Fruit fly (Drosophila melanogaster) whole organism, embryonic: ENCODE data around the gene CG8861.

Experiments
- Bdp1 ChIP-seq: fragments of 200-800 bp; sonication (Bioruptor generic); optimal IDR thresholded peaks from 3 replicates; lab custom pipeline; 2016; ENCODE audit warnings: missing biosample characterization, missing genetic modification characterization
- CG10147 ChIP-seq: fragments of 200-800 bp; sonication (Bioruptor generic); optimal IDR thresholded peaks from 2 replicates; lab custom pipeline; 2019; ENCODE audit warnings: missing biosample characterization, mild to moderate bottlenecking, missing genetic modification characterization, moderate library complexity
- CG10959 ChIP-seq: fragments of 200-800 bp; sonication (Bioruptor generic); IDR thresholded peaks from 2 replicates; pipeline ENCODE4 v1.3.6; 2022; ENCODE audit warnings: missing biosample characterization, missing genetic modification characterization
- CG11247 ChIP-seq: fragments of 200-800 bp; sonication (Bioruptor generic); IDR thresholded peaks from 2 replicates; pipeline ENCODE4 v1.3.6; 2022; ENCODE audit warnings: missing biosample characterization, missing genetic modification characterization
- CG11398 ChIP-seq: fragments of 200-800 bp; sonication (Bioruptor generic); optimal IDR thresholded peaks from 2 replicates; lab custom pipeline; 2016; ENCODE audit warnings: missing biosample characterization, missing genetic modification characterization
- CG12104 ChIP-seq: fragments of 200-800 bp; sonication (Bioruptor generic); optimal IDR thresholded peaks from 3 replicates; lab custom pipeline; 2016; ENCODE audit warnings: missing biosample characterization, missing genetic modification characterization
- CG12155 ChIP-seq: fragments of 200-800 bp; sonication (Bioruptor generic); optimal IDR thresholded peaks from 3 replicates; lab custom pipeline; 2016; ENCODE audit warnings: missing biosample characterization, missing genetic modification characterization
- CG12299 ChIP-seq: fragments of 200-800 bp; sonication (Bioruptor generic); optimal IDR thresholded peaks from 2 replicates; lab custom pipeline; 2018; ENCODE audit warnings: missing biosample characterization, mild to moderate bottlenecking, missing genetic modification characterization
- CG17186 ChIP-seq: fragments of 200-800 bp; sonication (Bioruptor generic); optimal IDR thresholded peaks from 3 replicates; lab custom pipeline; 2017; ENCODE audit warnings: missing biosample characterization, missing genetic modification reagents, missing genetic modification characterization
- CG17568 ChIP-seq: fragments of 200-800 bp; sonication (Bioruptor generic); optimal IDR thresholded peaks from 2 replicates; lab custom pipeline; 2018; ENCODE audit warnings: missing biosample characterization, mild to moderate bottlenecking, missing genetic modification characterization, moderate library complexity
- CG18262 ChIP-seq: fragments of 200-800 bp; optimal IDR thresholded peaks from 3 replicates; lab custom pipeline; 2019; ENCODE audit warnings: missing biosample characterization, mild to moderate bottlenecking, missing genetic modification characterization, moderate library complexity
- CG2129 ChIP-seq: fragments of 200-800 bp; sonication (Bioruptor generic); IDR thresholded peaks from 2 replicates; pipeline ENCODE4 v1.3.6; 2022; ENCODE audit warnings: missing biosample characterization, missing genetic modification characterization; ENCODE audit not compliant: partially characterized antibody
- CG3065 ChIP-seq: fragments of 200-800 bp; sonication (Bioruptor generic); optimal IDR thresholded peaks from 2 replicates; lab custom pipeline; 2016; ENCODE audit warnings: missing biosample characterization, missing genetic modification characterization
- CG31388 ChIP-seq: fragments of 200-800 bp; sonication (Bioruptor generic); optimal IDR thresholded peaks from 2 replicates; lab custom pipeline; 2016; ENCODE audit warnings: missing biosample characterization, missing genetic modification characterization
- CG3163 ChIP-seq: fragments of 200-800 bp; sonication (Bioruptor generic); optimal IDR thresholded peaks from 3 replicates; lab custom pipeline; 2016; ENCODE audit warnings: missing biosample characterization, missing genetic modification characterization
- CG34376 ChIP-seq: fragments of 200-800 bp; sonication (Bioruptor generic); optimal IDR thresholded peaks from 2 replicates; lab custom pipeline; 2018; ENCODE audit warnings: missing biosample characterization, mild to moderate bottlenecking, missing genetic modification characterization
- CG4404 ChIP-seq: fragments of 200-800 bp; sonication (Bioruptor generic); IDR thresholded peaks from 2 replicates; pipeline ENCODE4 v1.3.6; 2022; ENCODE audit warnings: missing biosample characterization, missing genetic modification characterization
- CG4820 ChIP-seq: fragments of 200-800 bp; sonication (Bioruptor generic); optimal IDR thresholded peaks from 3 replicates; lab custom pipeline; 2016; ENCODE audit warnings: missing biosample characterization, missing genetic modification characterization
- CG5180 ChIP-seq: fragments of 200-800 bp; sonication (Bioruptor generic); optimal IDR thresholded peaks from 3 replicates; lab custom pipeline; 2017; ENCODE audit warnings: missing biosample characterization, missing genetic modification characterization, mild to moderate bottlenecking, moderate library complexity, missing genetic modification reagents
- CG6175 ChIP-seq: fragments of 200-800 bp; sonication (Bioruptor generic); IDR thresholded peaks from 3 replicates; pipeline ENCODE4 v1.3.6; 2022; ENCODE audit warnings: missing biosample characterization, missing genetic modification characterization
- CG6791 ChIP-seq: fragments of 200-800 bp; sonication (Bioruptor generic); IDR thresholded peaks from 3 replicates; pipeline ENCODE4 v1.3.6; 2022; ENCODE audit warnings: missing biosample characterization, missing genetic modification characterization; ENCODE audit not compliant: partially characterized antibody
- CG6854 ChIP-seq: fragments of 200-800 bp; sonication (Bioruptor generic); optimal IDR thresholded peaks from 3 replicates; lab custom pipeline; 2017; ENCODE audit warnings: missing biosample characterization, mild to moderate bottlenecking, missing genetic modification characterization
- CG7839 ChIP-seq: fragments of 200-800 bp; sonication (Bioruptor generic); optimal IDR thresholded peaks from 3 replicates; lab custom pipeline; 2018; ENCODE audit warnings: missing biosample characterization, mild to moderate bottlenecking, missing genetic modification characterization, moderate library complexity
- CG7928 ChIP-seq: fragments of 200-800 bp; sonication (Bioruptor generic); optimal IDR thresholded peaks from 2 replicates; lab custom pipeline; 2017; ENCODE audit warnings: missing biosample characterization, mild to moderate bottlenecking, missing genetic modification characterization
- HLH3B ChIP-seq: fragments of 200-800 bp; sonication (Bioruptor generic); IDR thresholded peaks from 2 replicates; pipeline ENCODE4 v1.3.6; 2022; ENCODE audit warnings: missing biosample characterization, missing genetic modification characterization
- Hmx ChIP-seq: fragments of 200-800 bp; sonication (Bioruptor generic); optimal IDR thresholded peaks from 2 replicates; lab custom pipeline; 2016; ENCODE audit warnings: missing biosample characterization, missing genetic modification characterization
- Hr39 ChIP-seq: fragments of >200 bp; optimal IDR thresholded peaks from 2 replicates; lab custom pipeline; 2017
- Myb ChIP-seq: fragments of 200-800 bp; sonication (Bioruptor generic); optimal IDR thresholded peaks from 2 replicates; lab custom pipeline; 2016; ENCODE audit warnings: missing biosample characterization, missing genetic modification characterization
- Oli ChIP-seq: fragments of 200-800 bp; sonication (Bioruptor generic); optimal IDR thresholded peaks from 2 replicates; lab custom pipeline; 2018; ENCODE audit warnings: missing biosample characterization, mild to moderate bottlenecking, missing genetic modification characterization, moderate library complexity
- Scr ChIP-seq: fragments of 200-800 bp; sonication (Bioruptor generic); IDR thresholded peaks from 2 replicates; pipeline ENCODE4 v1.3.6; 2022; ENCODE audit warnings: missing biosample characterization, missing genetic modification characterization; ENCODE audit not compliant: partially characterized antibody
- Sin3A ChIP-seq: fragments of >200 bp; optimal IDR thresholded peaks from 2 replicates; lab custom pipeline; 2018
- Sry-δ ChIP-seq: fragments of 200-800 bp; sonication (Bioruptor generic); optimal IDR thresholded peaks from 2 replicates; lab custom pipeline; 2016; ENCODE audit warnings: missing biosample characterization, missing genetic modification characterization
- Vsx1 ChIP-seq: fragments of 200-800 bp; sonication (Bioruptor generic); optimal IDR thresholded peaks from 2 replicates; lab custom pipeline; 2017; ENCODE audit warnings: missing biosample characterization, mild to moderate bottlenecking, missing genetic modification characterization, missing genetic modification reagents
- amos ChIP-seq: fragments of 200-800 bp; sonication (Bioruptor generic); IDR thresholded peaks from 2 replicates; pipeline ENCODE4 v1.3.6; 2022; ENCODE audit warnings: missing biosample characterization, missing genetic modification characterization; ENCODE audit not compliant: partially characterized antibody
- aop ChIP-seq: fragments of 200-800 bp; sonication (Bioruptor generic); IDR thresholded peaks from 2 replicates; pipeline ENCODE4 v1.3.6; 2022; ENCODE audit warnings: missing biosample characterization, missing genetic modification characterization
- ap ChIP-seq: fragments of 200-800 bp; sonication (Bioruptor generic); IDR thresholded peaks from 2 replicates; pipeline ENCODE4 v1.3.6; 2022; ENCODE audit warnings: missing biosample characterization, missing genetic modification characterization
- croc ChIP-seq: fragments of 200-800 bp; sonication (Bioruptor generic); conservative IDR thresholded peaks from 3 replicates; pipeline ENCODE4 v1.3.6; 2022; ENCODE audit warnings: missing biosample characterization, missing genetic modification characterization
- da ChIP-seq: fragments of 200-800 bp; sonication (Bioruptor generic); optimal IDR thresholded peaks from 2 replicates; lab custom pipeline; 2016; ENCODE audit warnings: missing biosample characterization, missing genetic modification characterization
- dmrt11E ChIP-seq: fragments of 200-800 bp; sonication (Bioruptor generic); optimal IDR thresholded peaks from 3 replicates; lab custom pipeline; 2018; ENCODE audit warnings: missing biosample characterization, mild to moderate bottlenecking, missing genetic modification characterization, moderate library complexity
- dpn ChIP-seq, 2 experiments: fragments of 200-800 bp; sonication (Bioruptor generic); optimal IDR thresholded peaks; 3 replicates each; lab custom pipeline; 2016; ENCODE audit warnings: missing biosample characterization in 2 of 2, missing genetic modification characterization in 2 of 2
- fru ChIP-seq: fragments of >200 bp; optimal IDR thresholded peaks from 2 replicates; lab custom pipeline; 2017
- gsb-n ChIP-seq: fragments of 200-800 bp; sonication (Bioruptor generic); optimal IDR thresholded peaks from 3 replicates; lab custom pipeline; 2018; ENCODE audit warnings: missing biosample characterization, mild to moderate bottlenecking, missing genetic modification characterization
- hkb ChIP-seq, 2 experiments: fragments of 200-800 bp in 1 of 2; fragments of >200 bp in 1 of 2; sonication (Bioruptor generic) in 1 of 2; IDR thresholded peaks in 1 of 2; optimal IDR thresholded peaks in 1 of 2; 2 replicates each; pipeline versions ENCODE4 v1.3.6 to Lab custom; 2017 to 2022; ENCODE audit warnings: missing biosample characterization in 1 of 2, missing genetic modification characterization in 1 of 2
- jumu ChIP-seq: fragments of 200-800 bp; sonication (Bioruptor generic); optimal IDR thresholded peaks from 3 replicates; lab custom pipeline; 2016; ENCODE audit warnings: missing biosample characterization, missing genetic modification characterization
- klu ChIP-seq: fragments of 200-800 bp; sonication (Bioruptor generic); IDR thresholded peaks from 2 replicates; pipeline ENCODE4 v1.3.6; 2022; ENCODE audit warnings: missing biosample characterization, missing genetic modification characterization
- nau ChIP-seq: fragments of 200-800 bp; sonication (Bioruptor generic); optimal IDR thresholded peaks from 3 replicates; lab custom pipeline; 2017; ENCODE audit warnings: missing biosample characterization, mild to moderate bottlenecking, missing genetic modification characterization, missing genetic modification reagents
- p53 ChIP-seq: fragments of 200-800 bp; sonication (Bioruptor generic); optimal IDR thresholded peaks from 2 replicates; lab custom pipeline; 2016; ENCODE audit warnings: missing biosample characterization, missing genetic modification characterization
- slou ChIP-seq: fragments of 200-800 bp; sonication (Bioruptor generic); optimal IDR thresholded peaks from 3 replicates; lab custom pipeline; 2016; ENCODE audit warnings: missing biosample characterization, missing genetic modification characterization
- so ChIP-seq: fragments of 200-800 bp; sonication (Bioruptor generic); IDR thresholded peaks from 3 replicates; pipeline ENCODE4 v1.3.6; 2022; ENCODE audit warnings: missing biosample characterization, missing genetic modification characterization
- tll ChIP-seq, 2 experiments: fragments of 200-800 bp in 1 of 2; fragments of >200 bp in 1 of 2; sonication (Bioruptor generic) in 1 of 2; optimal IDR thresholded peaks; 2 replicates each; lab custom pipeline; 2017 to 2019; ENCODE audit warnings: missing biosample characterization in 2 of 2, missing genetic modification characterization in 2 of 2, mild to moderate bottlenecking in 1 of 2, moderate library complexity in 1 of 2
- zfh1 ChIP-seq: fragments of 200-800 bp; sonication (Bioruptor generic); IDR thresholded peaks from 3 replicates; pipeline ENCODE4 v1.3.6; 2022; ENCODE audit warnings: missing biosample characterization, missing genetic modification characterization
- zfh2 ChIP-seq: fragments of 200-800 bp; sonication (Bioruptor generic); optimal IDR thresholded peaks from 2 replicates; lab custom pipeline; 2016; ENCODE audit warnings: missing biosample characterization, missing genetic modification characterization

The CG8861 gene

dm6 chr3R:9344791-9345208 is 16.5 kb upstream of the CG8861 start (continued):
- no peak for TF ChIP-seq CG6175 (GFP tag; lab: Robert Waterston, UW)
- TF ChIP-seq CG10147 (GFP tag; lab: Kevin White, UChicago) = peak; percentile 9
- TF ChIP-seq aop = no peak
- TF ChIP-seq dpn (GFP tag; optimal IDR thresholded peaks at IDR 0.05; lab: Kevin White, UChicago) = peak; percentile 35 to 47
- TF ChIP-seq CG12155 (GFP tag; lab: Kevin White, UChicago) = peak; percentile 16
- TF ChIP-seq CG4404 = no peak
- peak; percentile 35 for TF ChIP-seq CG12104
- TF ChIP-seq da = no peak
- TF ChIP-seq jumu = no peak
- no peak for TF ChIP-seq amos (GFP tag; lab: Robert Waterston, UW)
- no peak for TF ChIP-seq CG34376 (GFP tag; lab: Kevin White, UChicago)
- peak; percentile 56 for TF ChIP-seq Oli
- no peak for TF ChIP-seq so
- no peak for TF ChIP-seq Bdp1
- TF ChIP-seq fru (lab: Kevin White, UChicago) = no peak
- peak; percentile 22 for TF ChIP-seq dmrt11E (tag; lab: Kevin White, UChicago)
- TF ChIP-seq tll (GFP tag; optimal IDR thresholded peaks at IDR 0.05; lab: Kevin White, UChicago) = no peak
- TF ChIP-seq slou = no peak
- TF ChIP-seq CG11398 (GFP tag; lab: Kevin White, UChicago) = no peak
- TF ChIP-seq zfh1 = 0 out of 3 replicates have a peak, but pooled peaks have one; percentile 45
- TF ChIP-seq Myb (GFP tag; lab: Kevin White, UChicago) = no peak
- TF ChIP-seq CG17186 (GFP tag; lab: Kevin White, UChicago) = no peak
- no peak for TF ChIP-seq croc (GFP tag; lab: Robert Waterston, UW)
- peak; percentile 25 for TF ChIP-seq gsb-n
- peak; percentile 54 for TF ChIP-seq CG7839 (tag; lab: Kevin White, UChicago)
- no peak for TF ChIP-seq hkb (optimal IDR thresholded peaks at IDR 0.05; lab: Kevin White, UChicago)
- TF ChIP-seq hkb (GFP tag; IDR thresholded peaks at IDR 0.05; lab: Robert Waterston, UW) = peak; percentile 70
- TF ChIP-seq Sry-δ (GFP tag; lab: Kevin White, UChicago) = no peak
- TF ChIP-seq CG18262 = peak; percentile 38
- no peak for TF ChIP-seq CG10959
- TF ChIP-seq p53 (GFP tag; lab: Kevin White, UChicago) = no peak
- TF ChIP-seq CG12299 (tag; lab: Kevin White, UChicago) = no peak
- 0 out of 2 replicates have a peak, but pooled peaks have one; percentile 43 for TF ChIP-seq CG11247 (GFP tag; lab: Robert Waterston, UW)
- no peak for TF ChIP-seq CG6854 (GFP tag; lab: Kevin White, UChicago)
- no peak for TF ChIP-seq CG3065 (GFP tag; lab: Kevin White, UChicago)
- TF ChIP-seq CG5180 (GFP tag; lab: Kevin White, UChicago) = no peak
- no peak for TF ChIP-seq CG2129
- no peak for TF ChIP-seq Scr (GFP tag; lab: Robert Waterston, UW)
- TF ChIP-seq Hmx (GFP tag; lab: Kevin White, UChicago) = no peak
- peak; percentile 33 for TF ChIP-seq CG4820 (GFP tag; lab: Kevin White, UChicago)
- TF ChIP-seq klu (GFP tag; lab: Robert Waterston, UW) = no peak
- TF ChIP-seq ap = no peak
- peak; percentile 15 for TF ChIP-seq zfh2 (GFP tag; lab: Kevin White, UChicago)
- peak; percentile 12 for TF ChIP-seq CG17568 (GFP tag; lab: Kevin White, UChicago)
- TF ChIP-seq Hr39 (lab: Kevin White, UChicago) = no peak
- TF ChIP-seq CG31388 = no peak
- no peak for TF ChIP-seq nau (GFP tag; lab: Kevin White, UChicago)
- TF ChIP-seq CG7928 (GFP tag; lab: Kevin White, UChicago) = no peak
- no peak for TF ChIP-seq Vsx1 (GFP tag; lab: Kevin White, UChicago)
- no peak for TF ChIP-seq Sin3A (lab: Kevin White, UChicago)
- TF ChIP-seq CG3163 (GFP tag; lab: Kevin White, UChicago) = no peak
- TF ChIP-seq CG6791 (GFP tag; lab: Robert Waterston, UW) = no peak
- TF ChIP-seq HLH3B (GFP tag; lab: Robert Waterston, UW) = peak; percentile 52
